Fruit fly (Drosophila melanogaster) whole organism, embryonic: ENCODE measurements around the gene CG46270.

Experiments used
- Aef1 ChIP-seq: fragments of 200-800 bp; sonication (Bioruptor generic); IDR thresholded peaks from 3 replicates; pipeline ENCODE4 v1.3.6; 2022; ENCODE audit warnings: missing biosample characterization, missing genetic modification characterization
- Bgb ChIP-seq: fragments of 200-800 bp; sonication (Bioruptor generic); IDR thresholded peaks from 2 replicates; pipeline ENCODE4 v1.3.6; 2022; ENCODE audit warnings: missing biosample characterization, missing genetic modification characterization; ENCODE audit not compliant: partially characterized antibody
- Blimp-1 ChIP-seq: fragments of 200-800 bp; sonication (Bioruptor generic); optimal IDR thresholded peaks from 3 replicates; lab custom pipeline; 2018; ENCODE audit warnings: missing biosample characterization, missing genetic modification characterization, mild to moderate bottlenecking, moderate library complexity, missing genetic modification reagents
- CG10462 ChIP-seq: fragments of 200-800 bp; sonication (Bioruptor generic); optimal IDR thresholded peaks from 2 replicates; lab custom pipeline; 2016; ENCODE audit warnings: missing biosample characterization, missing genetic modification characterization
- CG11093 ChIP-seq: fragments of 200-800 bp; sonication (Bioruptor generic); IDR thresholded peaks from 3 replicates; pipeline ENCODE4 v1.3.6; 2022; ENCODE audit warnings: missing biosample characterization, missing genetic modification characterization
- CG11247 ChIP-seq: fragments of 200-800 bp; sonication (Bioruptor generic); IDR thresholded peaks from 2 replicates; pipeline ENCODE4 v1.3.6; 2022; ENCODE audit warnings: missing biosample characterization, missing genetic modification characterization
- CG13123 ChIP-seq: fragments of 200-800 bp; sonication (Bioruptor generic); optimal IDR thresholded peaks from 2 replicates; lab custom pipeline; 2016; ENCODE audit warnings: missing biosample characterization, missing genetic modification characterization
- CG13624 ChIP-seq: fragments of 200-800 bp; sonication (Bioruptor generic); optimal IDR thresholded peaks from 2 replicates; lab custom pipeline; 2016; ENCODE audit warnings: missing biosample characterization, missing genetic modification characterization
- CG14710 ChIP-seq: fragments of 200-800 bp; sonication (Bioruptor generic); optimal IDR thresholded peaks from 3 replicates; lab custom pipeline; 2019; ENCODE audit warnings: missing biosample characterization, mild to moderate bottlenecking, missing genetic modification characterization, moderate library complexity
- CG1603 ChIP-seq: fragments of 200-800 bp; sonication (Bioruptor generic); optimal IDR thresholded peaks from 2 replicates; lab custom pipeline; 2019; ENCODE audit warnings: missing biosample characterization, mild to moderate bottlenecking, missing genetic modification characterization, moderate library complexity
- CG18599 ChIP-seq: fragments of 200-800 bp; sonication (Bioruptor generic); optimal IDR thresholded peaks from 3 replicates; lab custom pipeline; 2017; ENCODE audit warnings: missing biosample characterization, missing genetic modification characterization, mild to moderate bottlenecking, moderate library complexity, missing genetic modification reagents
- CG3065 ChIP-seq: fragments of 200-800 bp; sonication (Bioruptor generic); optimal IDR thresholded peaks from 2 replicates; lab custom pipeline; 2016; ENCODE audit warnings: missing biosample characterization, missing genetic modification characterization
- CG32772 ChIP-seq: fragments of 200-800 bp; sonication (Bioruptor generic); IDR thresholded peaks from 2 replicates; pipeline ENCODE4 v1.3.6; 2022; ENCODE audit warnings: missing biosample characterization, missing genetic modification characterization
- CG3281 ChIP-seq: fragments of 200-800 bp; sonication (Bioruptor generic); optimal IDR thresholded peaks from 3 replicates; lab custom pipeline; 2017; ENCODE audit warnings: missing biosample characterization, mild to moderate bottlenecking, missing genetic modification characterization
- CG3995 ChIP-seq: fragments of 200-800 bp; sonication (Bioruptor generic); optimal IDR thresholded peaks from 3 replicates; lab custom pipeline; 2016; ENCODE audit warnings: missing biosample characterization, missing genetic modification characterization
- CG8281 ChIP-seq: fragments of 200-800 bp; sonication (Bioruptor generic); optimal IDR thresholded peaks from 2 replicates; lab custom pipeline; 2018; ENCODE audit warnings: missing biosample characterization, mild to moderate bottlenecking, missing genetic modification characterization, moderate library complexity
- CG8924 ChIP-seq: fragments of 200-800 bp; optimal IDR thresholded peaks from 3 replicates; lab custom pipeline; 2019; ENCODE audit warnings: missing biosample characterization, mild to moderate bottlenecking, missing genetic modification characterization, moderate library complexity
- CoRest ChIP-seq: fragments of 200-800 bp; sonication (Bioruptor generic); optimal IDR thresholded peaks from 3 replicates; lab custom pipeline; 2018; ENCODE audit warnings: missing biosample characterization, mild to moderate bottlenecking, missing genetic modification characterization, moderate library complexity
- Dref ChIP-seq: fragments of 200-800 bp; sonication (Bioruptor generic); IDR thresholded peaks from 2 replicates; pipeline ENCODE4 v1.3.6; 2022; ENCODE audit warnings: missing biosample characterization, missing genetic modification characterization
- E2f1 ChIP-seq: fragments of 200-800 bp; sonication (Bioruptor generic); IDR thresholded peaks from 2 replicates; pipeline ENCODE4 v1.3.6; 2022; ENCODE audit warnings: missing biosample characterization, missing genetic modification characterization
- E2f2 ChIP-seq: fragments of 200-800 bp; sonication (Bioruptor generic); IDR thresholded peaks from 2 replicates; pipeline ENCODE4 v1.3.6; 2022; ENCODE audit warnings: missing biosample characterization, missing genetic modification characterization
- Eip74EF ChIP-seq, 2 experiments: fragments of 200-800 bp in 1 of 2; fragments of >200 bp in 1 of 2; sonication (Bioruptor generic) in 1 of 2; optimal IDR thresholded peaks; 2 replicates each; lab custom pipeline; 2017 to 2019; ENCODE audit warnings: missing biosample characterization in 2 of 2, missing genetic modification characterization in 2 of 2, mild to moderate bottlenecking in 1 of 2, moderate library complexity in 1 of 2
- Mes4 ChIP-seq: fragments of 200-800 bp; sonication (Bioruptor generic); optimal IDR thresholded peaks from 2 replicates; lab custom pipeline; 2016; ENCODE audit warnings: missing biosample characterization, missing genetic modification characterization
- NFAT ChIP-seq: fragments of 200-800 bp; sonication (Bioruptor generic); IDR thresholded peaks from 2 replicates; pipeline ENCODE4 v1.3.6; 2022; ENCODE audit warnings: missing biosample characterization, missing genetic modification characterization
- Neu2 ChIP-seq: fragments of 200-800 bp; sonication (Bioruptor generic); optimal IDR thresholded peaks from 3 replicates; lab custom pipeline; 2016; ENCODE audit warnings: missing biosample characterization, missing genetic modification characterization, borderline replicate concordance
- Sox100B ChIP-seq: fragments of 200-800 bp; sonication (Bioruptor generic); optimal IDR thresholded peaks from 3 replicates; lab custom pipeline; 2018; ENCODE audit warnings: missing biosample characterization, mild to moderate bottlenecking, missing genetic modification characterization
- ac ChIP-seq: fragments of 200-800 bp; sonication (Bioruptor generic); optimal IDR thresholded peaks from 3 replicates; lab custom pipeline; 2017; ENCODE audit warnings: missing biosample characterization, mild to moderate bottlenecking, missing genetic modification characterization
- aop ChIP-seq: fragments of 200-800 bp; sonication (Bioruptor generic); IDR thresholded peaks from 2 replicates; pipeline ENCODE4 v1.3.6; 2022; ENCODE audit warnings: missing biosample characterization, missing genetic modification characterization
- bab2 ChIP-seq: fragments of 200-800 bp; sonication (Bioruptor generic); optimal IDR thresholded peaks from 2 replicates; lab custom pipeline; 2016; ENCODE audit warnings: missing biosample characterization, missing genetic modification characterization
- bbx ChIP-seq: fragments of 200-800 bp; sonication (Bioruptor generic); IDR thresholded peaks from 2 replicates; pipeline ENCODE4 v1.3.6; 2022; ENCODE audit warnings: missing biosample characterization, missing genetic modification characterization; ENCODE audit not compliant: partially characterized antibody
- bsh ChIP-seq, 2 experiments: fragments of 200-800 bp; sonication (Bioruptor generic); optimal IDR thresholded peaks; 2 replicates each; lab custom pipeline; 2017 to 2018; ENCODE audit warnings: mild to moderate bottlenecking in 2 of 2, missing biosample characterization in 2 of 2, missing genetic modification characterization in 2 of 2, moderate library complexity in 1 of 2
- chinmo ChIP-seq: fragments of 200-800 bp; sonication (Bioruptor generic); IDR thresholded peaks from 4 replicates; pipeline ENCODE4 v1.3.6; 2022; ENCODE audit warnings: missing biosample characterization, missing genetic modification characterization; ENCODE audit not compliant: partially characterized antibody
- dmrt11E ChIP-seq: fragments of 200-800 bp; sonication (Bioruptor generic); optimal IDR thresholded peaks from 3 replicates; lab custom pipeline; 2018; ENCODE audit warnings: missing biosample characterization, mild to moderate bottlenecking, missing genetic modification characterization, moderate library complexity
- en ChIP-seq: fragments of 200-800 bp; sonication (Bioruptor generic); optimal IDR thresholded peaks from 2 replicates; lab custom pipeline; 2016; ENCODE audit warnings: missing biosample characterization, missing genetic modification characterization
- fd96Cb ChIP-seq: fragments of 200-800 bp; sonication (Bioruptor generic); optimal IDR thresholded peaks from 2 replicates; lab custom pipeline; 2018; ENCODE audit warnings: missing biosample characterization, mild to moderate bottlenecking, missing genetic modification characterization, moderate library complexity
- gcm ChIP-seq: fragments of 200-800 bp; sonication (Bioruptor generic); optimal IDR thresholded peaks from 2 replicates; lab custom pipeline; 2019; ENCODE audit warnings: missing biosample characterization, mild to moderate bottlenecking, missing genetic modification characterization, moderate library complexity
- lbe ChIP-seq: fragments of 200-800 bp; sonication (Bioruptor generic); optimal IDR thresholded peaks from 2 replicates; lab custom pipeline; 2016; ENCODE audit warnings: missing biosample characterization, mild to moderate bottlenecking, missing genetic modification characterization
- p53 ChIP-seq: fragments of 200-800 bp; sonication (Bioruptor generic); optimal IDR thresholded peaks from 2 replicates; lab custom pipeline; 2016; ENCODE audit warnings: missing biosample characterization, missing genetic modification characterization
- pho ChIP-seq: fragments of 200-800 bp; sonication (Bioruptor generic); optimal IDR thresholded peaks from 2 replicates; lab custom pipeline; 2016; ENCODE audit warnings: missing biosample characterization, missing genetic modification characterization
- pnt ChIP-seq: fragments of 200-800 bp; sonication (Bioruptor generic); optimal IDR thresholded peaks from 3 replicates; lab custom pipeline; 2016; ENCODE audit warnings: missing biosample characterization, missing genetic modification characterization
- scrt ChIP-seq: fragments of 200-800 bp; sonication (Bioruptor generic); optimal IDR thresholded peaks from 2 replicates; lab custom pipeline; 2018; ENCODE audit warnings: missing biosample characterization, mild to moderate bottlenecking, missing genetic modification characterization, moderate library complexity
- slou ChIP-seq: fragments of 200-800 bp; sonication (Bioruptor generic); optimal IDR thresholded peaks from 3 replicates; lab custom pipeline; 2016; ENCODE audit warnings: missing biosample characterization, missing genetic modification characterization
- so ChIP-seq: fragments of 200-800 bp; sonication (Bioruptor generic); IDR thresholded peaks from 3 replicates; pipeline ENCODE4 v1.3.6; 2022; ENCODE audit warnings: missing biosample characterization, missing genetic modification characterization
- stc ChIP-seq: fragments of 200-800 bp; sonication (Bioruptor generic); IDR thresholded peaks from 2 replicates; pipeline ENCODE4 v1.3.6; 2022; ENCODE audit warnings: missing biosample characterization, missing genetic modification characterization
- sug ChIP-seq: fragments of 200-800 bp; optimal IDR thresholded peaks from 2 replicates; lab custom pipeline; 2019; ENCODE audit warnings: missing biosample characterization, mild to moderate bottlenecking, missing genetic modification characterization, moderate library complexity
- tgo ChIP-seq: fragments of 200-800 bp; sonication (Bioruptor generic); IDR thresholded peaks from 3 replicates; pipeline ENCODE4 v1.3.6; 2022; ENCODE audit warnings: missing biosample characterization, missing genetic modification characterization
- twi ChIP-seq: fragments of 200-800 bp; optimal IDR thresholded peaks from 2 replicates; lab custom pipeline; 2019; ENCODE audit warnings: missing biosample characterization, mild to moderate bottlenecking, missing genetic modification characterization, moderate library complexity
- tx ChIP-seq: fragments of 200-800 bp; sonication (Bioruptor generic); optimal IDR thresholded peaks from 2 replicates; lab custom pipeline; 2016; ENCODE audit warnings: missing biosample characterization, missing genetic modification characterization
- zf30C ChIP-seq: fragments of 200-800 bp; sonication (Bioruptor generic); optimal IDR thresholded peaks from 3 replicates; lab custom pipeline; 2018; ENCODE audit warnings: missing biosample characterization, mild to moderate bottlenecking, missing genetic modification characterization

CG46270 gene

dm6 chr3R:10393654-10394367 lies 34.4 kb downstream of the CG46270 start (continued):
- TF ChIP-seq Bgb (GFP tag; lab: Robert Waterston, UW) (no peak), bsh (GFP tag; optimal IDR thresholded peaks at IDR 0.05; lab: Kevin White, UChicago) (peak in 1 of 2 experiments; percentile 83), so (GFP tag; lab: Robert Waterston, UW) (peak; percentile 91), lbe (no peak), CG10462 (GFP tag; lab: Kevin White, UChicago) (peak; percentile 70), chinmo (GFP tag; lab: Robert Waterston, UW) (peak; percentile 71; the same call in 1 of the 4 replicates), Neu2 (GFP tag; lab: Kevin White, UChicago) (no peak), Mes4 (GFP tag; lab: Kevin White, UChicago) (peak; percentile 67), zf30C (GFP tag; lab: Kevin White, UChicago) (no peak), bab2 (GFP tag; lab: Kevin White, UChicago) (peak; percentile 83), E2f1 (peak; percentile 85), gcm (GFP tag; lab: Kevin White, UChicago) (peak; percentile 77), Aef1 (peak; percentile 87; the same call in 2 of the 3 replicates), ac (GFP tag; lab: Kevin White, UChicago) (no peak), p53 (GFP tag; lab: Kevin White, UChicago) (no peak), E2f2 (GFP tag; lab: Robert Waterston, UW) (peak; percentile 70), en (peak; percentile 56), aop (no peak), Sox100B (GFP tag; lab: Kevin White, UChicago) (peak; percentile 76), NFAT (GFP tag; lab: Robert Waterston, UW) (peak; percentile 69), slou (GFP tag; lab: Kevin White, UChicago) (peak; percentile 65), CG13624 (peak; percentile 85), CG13123 (GFP tag; lab: Kevin White, UChicago) (peak; percentile 50), CG1603 (peak; percentile 84), CG3281 (GFP tag; lab: Kevin White, UChicago) (peak; percentile 38), stc (GFP tag; lab: Robert Waterston, UW) (peak; percentile 88), CG8924 (tag; lab: Kevin White, UChicago) (peak; percentile 87), CG18599 (GFP tag; lab: Kevin White, UChicago) (peak; percentile 62), CG11247 (peak; percentile 75), CG32772 (peak; percentile 77), fd96Cb (tag; lab: Kevin White, UChicago) (peak; percentile 78), pho (GFP tag; lab: Kevin White, UChicago) (peak; percentile 78), pnt (GFP tag; lab: Kevin White, UChicago) (peak; percentile 64), Dref (GFP tag; lab: Robert Waterston, UW) (no peak), CoRest (peak; percentile 88), CG14710 (peak; percentile 44), scrt (GFP tag; lab: Kevin White, UChicago) (peak; percentile 16), CG8281 (tag; lab: Kevin White, UChicago) (peak; percentile 64), CG11093 (GFP tag; lab: Robert Waterston, UW) (peak; percentile 58; the same call in 2 of the 3 replicates), sug (tag; lab: Kevin White, UChicago) (peak; percentile 93), twi (tag; lab: Kevin White, UChicago) (peak; percentile 57), CG3995 (GFP tag; lab: Kevin White, UChicago) (no peak), Eip74EF (GFP tag; optimal IDR thresholded peaks at IDR 0.05; lab: Kevin White, UChicago) (peak in 1 of 2 experiments; percentile 71), Blimp-1 (GFP tag; lab: Kevin White, UChicago) (peak; percentile 76), tgo (peak; percentile 90), dmrt11E (tag; lab: Kevin White, UChicago) (peak; percentile 11), tx (GFP tag; lab: Kevin White, UChicago) (peak; percentile 65), bbx (no peak), CG3065 (GFP tag; lab: Kevin White, UChicago) (no peak)
